Fruit fly (Drosophila melanogaster): ENCODE measurements around the gene Or33c.

Or33c gene

DNA sequence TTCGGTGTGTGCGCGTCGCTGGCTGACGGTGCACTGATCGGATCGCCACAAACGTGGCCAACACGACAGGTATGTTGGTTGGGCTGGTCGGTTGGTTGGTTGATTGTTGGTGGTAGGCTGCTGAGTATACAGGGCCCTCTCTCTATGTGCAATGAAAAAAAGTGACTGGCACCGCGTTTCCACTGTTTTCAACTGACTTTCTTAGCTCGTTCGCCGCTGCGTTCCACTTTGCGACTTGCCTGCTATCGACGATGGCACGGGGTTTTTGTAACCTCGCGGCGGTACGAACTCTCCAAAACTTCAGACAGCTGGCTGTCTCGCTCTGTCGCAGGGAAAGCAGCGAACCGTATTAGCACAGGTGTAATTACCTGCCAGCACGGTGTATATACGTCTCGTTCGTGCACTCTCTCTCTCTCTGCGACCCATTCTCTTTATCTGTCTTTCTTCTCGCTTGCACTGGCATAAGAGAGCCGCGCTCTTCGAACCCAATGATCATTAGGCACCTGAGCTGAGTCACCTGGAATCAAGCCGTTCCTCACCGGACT lies 33.2 kb downstream of the Or33c start (continued):
- peak; percentile 99 for TF ChIP-seq CG3163 (GFP tag; optimal IDR thresholded peaks at IDR 0.05)
- TF ChIP-seq da (GFP tag; optimal IDR thresholded peaks at IDR 0.05), result peak; percentile 9
- peak; percentile 38; the same call in 1 of the 3 replicates for TF ChIP-seq Mrtf (GFP tag; IDR thresholded peaks at IDR 0.05)
- no peak for TF ChIP-seq CG9437 (GFP tag; optimal IDR thresholded peaks at IDR 0.05)
- TF ChIP-seq Gug (GFP tag; IDR thresholded peaks at IDR 0.05), result 0 out of 4 replicates have a peak, but pooled peaks have one; percentile 7
- no peak for TF ChIP-seq Ravus (GFP tag; IDR thresholded peaks at IDR 0.05)
- no peak for TF ChIP-seq psq (GFP tag; optimal IDR thresholded peaks at IDR 0.05)
- no peak for TF ChIP-seq CG18262 (tag; optimal IDR thresholded peaks at IDR 0.05)
- TF ChIP-seq gsb (GFP tag; IDR thresholded peaks at IDR 0.05), result no peak
- TF ChIP-seq CG11093 (GFP tag; IDR thresholded peaks at IDR 0.05), result no peak
- TF ChIP-seq zen (tag; optimal IDR thresholded peaks at IDR 0.05), result peak; percentile 87
- no peak for TF ChIP-seq tio (GFP tag; optimal IDR thresholded peaks at IDR 0.05)
- peak; percentile 47 for TF ChIP-seq CG8924 (tag; optimal IDR thresholded peaks at IDR 0.05)
- TF ChIP-seq CG10654 (GFP tag; optimal IDR thresholded peaks at IDR 0.05), result no peak
- TF ChIP-seq CG10366 (GFP tag; IDR thresholded peaks at IDR 0.05), result peak; percentile 77
- TF ChIP-seq HmgD (GFP tag; optimal IDR thresholded peaks at IDR 0.05), result peak; percentile 41
- no peak for TF ChIP-seq Chrac-16 (GFP tag; optimal IDR thresholded peaks at IDR 0.05)
- TF ChIP-seq CG7928 (GFP tag; optimal IDR thresholded peaks at IDR 0.05), result no peak
- TF ChIP-seq CG12769 (tag; optimal IDR thresholded peaks at IDR 0.05), result peak; percentile 79
- TF ChIP-seq Hr39 (optimal IDR thresholded peaks at IDR 0.05), result no peak
- TF ChIP-seq lbe (GFP tag; optimal IDR thresholded peaks at IDR 0.05), result peak; percentile 49
- TF ChIP-seq inv (GFP tag; IDR thresholded peaks at IDR 0.05; ENCODE audit: partially characterized antibody), result no peak; the same call in 1 of the 2 replicates
- TF ChIP-seq CG2199 (GFP tag; IDR thresholded peaks at IDR 0.05), result peak; percentile 85; the same call in 2 of the 3 replicates
- TF ChIP-seq kay (GFP tag; optimal IDR thresholded peaks at IDR 0.05), result peak; percentile 45
- no peak for TF ChIP-seq fd102C (GFP tag; optimal IDR thresholded peaks at IDR 0.05)
- TF ChIP-seq esg (GFP tag; conservative IDR thresholded peaks at IDR 0.05), result 0 out of 2 replicates have a peak, but pooled peaks have one; percentile 22
- no peak for TF ChIP-seq CoRest (tag; optimal IDR thresholded peaks at IDR 0.05)
- TF ChIP-seq CG3065 (GFP tag; optimal IDR thresholded peaks at IDR 0.05), result no peak
- TF ChIP-seq CG9609 (GFP tag; optimal IDR thresholded peaks at IDR 0.05), result no peak
- TF ChIP-seq pum (GFP tag; optimal IDR thresholded peaks at IDR 0.05), result no peak
- no peak; the same call in 1 of the 2 replicates for TF ChIP-seq bowl (GFP tag; IDR thresholded peaks at IDR 0.05)
- TF ChIP-seq Atf6 (GFP tag; IDR thresholded peaks at IDR 0.05), result peak; percentile 55
- TF ChIP-seq CG11398 (GFP tag; optimal IDR thresholded peaks at IDR 0.05), result peak; percentile 5
- peak; percentile 40; the same call in 1 of the 2 replicates for TF ChIP-seq stc (GFP tag; IDR thresholded peaks at IDR 0.05)
- TF ChIP-seq vvl (GFP tag; IDR thresholded peaks at IDR 0.05), result peak; percentile 56; the same call in 1 of the 2 replicates
- no peak for TF ChIP-seq crp (GFP tag; optimal IDR thresholded peaks at IDR 0.05)
- TF ChIP-seq Rfx (GFP tag; IDR thresholded peaks at IDR 0.05), result peak; percentile 53
- no peak for TF ChIP-seq CG4424 (GFP tag; optimal IDR thresholded peaks at IDR 0.05)
- no peak for TF ChIP-seq CG10959 (GFP tag; IDR thresholded peaks at IDR 0.05)
- 0 out of 2 replicates have a peak, but pooled peaks have one; percentile 52 for TF ChIP-seq CG5953 (GFP tag; IDR thresholded peaks at IDR 0.05)
- no peak for TF ChIP-seq CG3838 (GFP tag; optimal IDR thresholded peaks at IDR 0.05)
- no peak for TF ChIP-seq CG30431 (GFP tag; optimal IDR thresholded peaks at IDR 0.05)
- no peak for TF ChIP-seq mam (GFP tag; optimal IDR thresholded peaks at IDR 0.05)
- TF ChIP-seq dpn (GFP tag; optimal IDR thresholded peaks at IDR 0.05), result peak in 1 of 2 experiments; percentile 2
- 0 out of 3 replicates have a peak, but pooled peaks have one; percentile 56 for TF ChIP-seq CG6175 (GFP tag; IDR thresholded peaks at IDR 0.05)
- TF ChIP-seq dm (GFP tag; optimal IDR thresholded peaks at IDR 0.05), result peak; percentile 28
- TF ChIP-seq GATAe (GFP tag; conservative IDR thresholded peaks at IDR 0.05), result peak; percentile 54; the same call in 1 of the 2 replicates
- TF ChIP-seq CG3281 (GFP tag; optimal IDR thresholded peaks at IDR 0.05), result peak; percentile 28
- TF ChIP-seq Vsx1 (GFP tag; optimal IDR thresholded peaks at IDR 0.05), result peak; percentile 98
- peak; percentile 19 for TF ChIP-seq CG2678 (tag; optimal IDR thresholded peaks at IDR 0.05)
- TF ChIP-seq CG8944 (GFP tag; optimal IDR thresholded peaks at IDR 0.05), result no peak

Measured in whole organism, embryonic.